Worm (Caenorhabditis elegans): ENCODE measurements around the gene ire-1.

ire-1 gene

ce11 chrII:8170374-8170773 lies 45.7 kb upstream of the ire-1 start, which contains the start of gene T05C12.11:
Gene T05C12.11 (minus strand): TSS chrII:8170474.
- no peak for TF ChIP-seq ceh-44 (GFP tag; IDR thresholded peaks at IDR 0.05)
- TF ChIP-seq sdz-12 (GFP tag; optimal IDR thresholded peaks at IDR 0.05): no peak
- no peak for TF ChIP-seq nhr-48 (tag; optimal IDR thresholded peaks at IDR 0.05)
- no peak for TF ChIP-seq snpc-4 (tag; optimal IDR thresholded peaks at IDR 0.05)
- TF ChIP-seq pqm-1 (tag; optimal IDR thresholded peaks at IDR 0.05): no peak
- no peak for TF ChIP-seq lin-38 (GFP tag; IDR thresholded peaks at IDR 0.05)
- TF ChIP-seq daf-16 (GFP tag; optimal IDR thresholded peaks at IDR 0.05): no peak
- TF ChIP-seq daf-16 (tag; optimal IDR thresholded peaks at IDR 0.05): no peak
- no peak for TF ChIP-seq T20F7.1 (GFP tag; optimal IDR thresholded peaks at IDR 0.05)
- no peak for TF ChIP-seq saeg-2 (GFP tag; IDR thresholded peaks at IDR 0.05)
- no peak for TF ChIP-seq zfp-2 (tag; optimal IDR thresholded peaks at IDR 0.05)
- no peak for TF ChIP-seq vab-7 (GFP tag; IDR thresholded peaks at IDR 0.05)
- TF ChIP-seq mep-1 (tag; optimal IDR thresholded peaks at IDR 0.05): no peak
- no peak for TF ChIP-seq nhr-11 (tag; optimal IDR thresholded peaks at IDR 0.05)
- TF ChIP-seq arid-1 (GFP tag; conservative IDR thresholded peaks at IDR 0.05): no peak
- TF ChIP-seq lsy-2 (tag; optimal IDR thresholded peaks at IDR 0.05): no peak
- TF ChIP-seq Y48G9A.11 (GFP tag; IDR thresholded peaks at IDR 0.05): no peak
- TF ChIP-seq zip-2 (tag; optimal IDR thresholded peaks at IDR 0.05): no peak
- TF ChIP-seq D1046.2 (GFP tag; IDR thresholded peaks at IDR 0.05): no peak

- TF ChIP-seq unc-39 (tag; optimal IDR thresholded peaks at IDR 0.05) (no peak), tag-97 (GFP tag; IDR thresholded peaks at IDR 0.05) (no peak), jun-1 (tag; optimal IDR thresholded peaks at IDR 0.05) (no peak), ceh-32 (tag; optimal IDR thresholded peaks at IDR 0.05; ENCODE audit: poor library complexity) (no peak), ceh-44 (GFP tag; IDR thresholded peaks at IDR 0.05) (no peak), ZK546.5 (tag; optimal IDR thresholded peaks at IDR 0.05) (no peak), dmd-8 (GFP tag; IDR thresholded peaks at IDR 0.05) (no peak), pha-4 (GFP tag; IDR thresholded peaks at IDR 0.05) (no peak), pha-4 (tag; optimal IDR thresholded peaks at IDR 0.05) (no peak), fos-1 (tag; optimal IDR thresholded peaks at IDR 0.05) (no peak)
Observed at ce11 chrII:8169283-8169682, 44.6 kb upstream of the ire-1 start, which contains the start of gene T05C12.15. Gene T05C12.15 (plus strand): TSS chrII:8169583.

ce11 chrII:8162120-8162648 lies 37.5 kb upstream of the ire-1 start, which contains the start of the genes emb-27 and rrf-3:
Gene emb-27 (minus strand): TSS chrII:8162170.
Gene rrf-3 (plus strand): TSS chrII:8162465.
- no peak for TF ChIP-seq hif-1 (tag; optimal IDR thresholded peaks at IDR 0.05)
- TF ChIP-seq ZK546.5 (tag; optimal IDR thresholded peaks at IDR 0.05): no peak
- TF ChIP-seq nhr-28 (tag; optimal IDR thresholded peaks at IDR 0.05): no peak
- no peak for TF ChIP-seq zip-2 (tag; optimal IDR thresholded peaks at IDR 0.05)
- no peak for TF ChIP-seq snpc-1.2 (GFP tag; IDR thresholded peaks at IDR 0.05)
- peak; percentile 73 for TF ChIP-seq dpl-1 (GFP tag; optimal IDR thresholded peaks at IDR 0.05)
- peak; percentile 59 for TF ChIP-seq mes-2 (tag; optimal IDR thresholded peaks at IDR 0.05; ENCODE audit: poor library complexity, severe bottlenecking)
- TF ChIP-seq zfp-2 (tag; optimal IDR thresholded peaks at IDR 0.05): no peak
- no peak for TF ChIP-seq R02D3.7 (tag; optimal IDR thresholded peaks at IDR 0.05)
- peak; percentile 0 for TF ChIP-seq nhr-6 (tag; optimal IDR thresholded peaks at IDR 0.05)
- peak; percentile 88 for TF ChIP-seq lin-38 (GFP tag; IDR thresholded peaks at IDR 0.05)
- TF ChIP-seq zag-1 (tag; optimal IDR thresholded peaks at IDR 0.05): no peak
- peak; percentile 84 for TF ChIP-seq Y48G9A.11 (GFP tag; IDR thresholded peaks at IDR 0.05)
- TF ChIP-seq T20F7.1 (GFP tag; optimal IDR thresholded peaks at IDR 0.05): peak; percentile 92
- no peak for TF ChIP-seq Y105C5A.15 (GFP tag; IDR thresholded peaks at IDR 0.05)
- TF ChIP-seq F44E2.7 (GFP tag; IDR thresholded peaks at IDR 0.05): no peak
- TF ChIP-seq lsy-2 (tag; optimal IDR thresholded peaks at IDR 0.05): peak in 1 of 2 experiments; percentile 84
